Fruit fly (Drosophila melanogaster) whole organism, embryonic: ENCODE results near the gene Dhdds.

Experiments used
- ATbp ChIP-seq: fragments of 200-800 bp; sonication (Bioruptor generic); optimal IDR thresholded peaks from 2 replicates; lab custom pipeline; 2017; ENCODE audit warnings: missing biosample characterization, mild to moderate bottlenecking, missing genetic modification characterization, missing genetic modification reagents
- BtbVII ChIP-seq: fragments of 200-800 bp; sonication (Bioruptor generic); optimal IDR thresholded peaks from 3 replicates; lab custom pipeline; 2017; ENCODE audit warnings: missing biosample characterization, mild to moderate bottlenecking, missing genetic modification characterization
- CG10431 ChIP-seq: fragments of 200-800 bp; sonication (Bioruptor generic); optimal IDR thresholded peaks from 3 replicates; lab custom pipeline; 2018; ENCODE audit warnings: missing biosample characterization, mild to moderate bottlenecking, missing genetic modification characterization
- CG11723 ChIP-seq: fragments of 200-800 bp; sonication (Bioruptor generic); optimal IDR thresholded peaks from 2 replicates; lab custom pipeline; 2017; ENCODE audit warnings: missing biosample characterization, mild to moderate bottlenecking, missing genetic modification characterization
- CG12155 ChIP-seq: fragments of 200-800 bp; sonication (Bioruptor generic); optimal IDR thresholded peaks from 3 replicates; lab custom pipeline; 2016; ENCODE audit warnings: missing biosample characterization, missing genetic modification characterization
- CG15073 ChIP-seq: fragments of 200-800 bp; sonication (Bioruptor generic); optimal IDR thresholded peaks from 2 replicates; lab custom pipeline; 2016; ENCODE audit warnings: missing biosample characterization, missing genetic modification characterization
- CG15601 ChIP-seq: fragments of 200-800 bp; sonication (Bioruptor generic); optimal IDR thresholded peaks from 3 replicates; lab custom pipeline; 2019; ENCODE audit warnings: missing biosample characterization, mild to moderate bottlenecking, missing genetic modification characterization, moderate library complexity
- CG16779 ChIP-seq: fragments of 200-800 bp; sonication (Bioruptor generic); IDR thresholded peaks from 2 replicates; pipeline ENCODE4 v1.3.6; 2022; ENCODE audit warnings: missing biosample characterization, missing genetic modification characterization
- CG16813 ChIP-seq: fragments of 200-800 bp; sonication (Bioruptor generic); IDR thresholded peaks from 3 replicates; pipeline ENCODE4 v1.3.6; 2022; ENCODE audit warnings: missing biosample characterization, missing genetic modification characterization; ENCODE audit not compliant: partially characterized antibody
- CG17385 ChIP-seq: fragments of 200-800 bp; sonication (Bioruptor generic); optimal IDR thresholded peaks from 3 replicates; lab custom pipeline; 2018; ENCODE audit warnings: missing biosample characterization, mild to moderate bottlenecking, missing genetic modification characterization
- CG18619 ChIP-seq: fragments of 200-800 bp; sonication (Bioruptor generic); optimal IDR thresholded peaks from 3 replicates; lab custom pipeline; 2017; ENCODE audit warnings: missing biosample characterization, mild to moderate bottlenecking, missing genetic modification characterization
- CG18764 ChIP-seq: fragments of 200-800 bp; sonication (Bioruptor generic); optimal IDR thresholded peaks from 3 replicates; lab custom pipeline; 2016; ENCODE audit warnings: missing biosample characterization, missing genetic modification characterization
- CG30020 ChIP-seq: fragments of 200-800 bp; optimal IDR thresholded peaks from 2 replicates; lab custom pipeline; 2019; ENCODE audit warnings: missing biosample characterization, mild to moderate bottlenecking, missing genetic modification characterization, moderate library complexity
- CG30403 ChIP-seq: fragments of 200-800 bp; sonication (Bioruptor generic); optimal IDR thresholded peaks from 3 replicates; lab custom pipeline; 2016; ENCODE audit warnings: missing biosample characterization, missing genetic modification characterization
- CG3163 ChIP-seq: fragments of 200-800 bp; sonication (Bioruptor generic); optimal IDR thresholded peaks from 3 replicates; lab custom pipeline; 2016; ENCODE audit warnings: missing biosample characterization, missing genetic modification characterization
- CG3281 ChIP-seq: fragments of 200-800 bp; sonication (Bioruptor generic); optimal IDR thresholded peaks from 3 replicates; lab custom pipeline; 2017; ENCODE audit warnings: missing biosample characterization, mild to moderate bottlenecking, missing genetic modification characterization
- CG43689 ChIP-seq: fragments of 200-800 bp; sonication (Bioruptor generic); IDR thresholded peaks from 2 replicates; pipeline ENCODE4 v1.3.6; 2022; ENCODE audit warnings: missing biosample characterization, missing genetic modification characterization
- CG4707 ChIP-seq: fragments of 200-800 bp; sonication (Bioruptor generic); optimal IDR thresholded peaks from 2 replicates; lab custom pipeline; 2018; ENCODE audit warnings: missing biosample characterization, mild to moderate bottlenecking, missing genetic modification characterization, moderate library complexity
- CG6175 ChIP-seq: fragments of 200-800 bp; sonication (Bioruptor generic); IDR thresholded peaks from 3 replicates; pipeline ENCODE4 v1.3.6; 2022; ENCODE audit warnings: missing biosample characterization, missing genetic modification characterization
- CG6854 ChIP-seq: fragments of 200-800 bp; sonication (Bioruptor generic); optimal IDR thresholded peaks from 3 replicates; lab custom pipeline; 2017; ENCODE audit warnings: missing biosample characterization, mild to moderate bottlenecking, missing genetic modification characterization
- CG7372 ChIP-seq: fragments of 200-800 bp; sonication (Bioruptor generic); IDR thresholded peaks from 2 replicates; pipeline ENCODE4 v1.3.6; 2022; ENCODE audit warnings: missing biosample characterization, missing genetic modification characterization
- CG8281 ChIP-seq: fragments of 200-800 bp; sonication (Bioruptor generic); optimal IDR thresholded peaks from 2 replicates; lab custom pipeline; 2018; ENCODE audit warnings: missing biosample characterization, mild to moderate bottlenecking, missing genetic modification characterization, moderate library complexity
- Chrac-16 ChIP-seq: fragments of 200-800 bp; sonication (Bioruptor generic); optimal IDR thresholded peaks from 3 replicates; lab custom pipeline; 2016; ENCODE audit warnings: missing biosample characterization, missing genetic modification characterization
- CoRest ChIP-seq: fragments of 200-800 bp; sonication (Bioruptor generic); optimal IDR thresholded peaks from 3 replicates; lab custom pipeline; 2018; ENCODE audit warnings: missing biosample characterization, mild to moderate bottlenecking, missing genetic modification characterization, moderate library complexity
- CrebB ChIP-seq: fragments of 200-800 bp; sonication (Bioruptor generic); optimal IDR thresholded peaks from 3 replicates; lab custom pipeline; 2018; ENCODE audit warnings: missing biosample characterization, mild to moderate bottlenecking, missing genetic modification characterization
- Doc2 ChIP-seq: fragments of 200-800 bp; sonication (Bioruptor generic); IDR thresholded peaks from 2 replicates; pipeline ENCODE4 v1.3.6; 2022; ENCODE audit warnings: missing biosample characterization, missing genetic modification characterization
- HLH3B ChIP-seq: fragments of 200-800 bp; sonication (Bioruptor generic); IDR thresholded peaks from 2 replicates; pipeline ENCODE4 v1.3.6; 2022; ENCODE audit warnings: missing biosample characterization, missing genetic modification characterization
- Hand ChIP-seq: fragments of 200-800 bp; sonication (Bioruptor generic); optimal IDR thresholded peaks from 2 replicates; lab custom pipeline; 2017; ENCODE audit warnings: mild to moderate bottlenecking, missing biosample characterization, missing genetic modification reagents, missing genetic modification characterization
- HmgZ ChIP-seq: fragments of 200-800 bp; sonication (Bioruptor generic); optimal IDR thresholded peaks from 2 replicates; lab custom pipeline; 2018; ENCODE audit warnings: missing biosample characterization, mild to moderate bottlenecking, missing genetic modification characterization
- Hmx ChIP-seq: fragments of 200-800 bp; sonication (Bioruptor generic); optimal IDR thresholded peaks from 2 replicates; lab custom pipeline; 2016; ENCODE audit warnings: missing biosample characterization, missing genetic modification characterization
- Med ChIP-seq: fragments of 200-800 bp; sonication (Bioruptor generic); peaks from one replicate; lab custom pipeline; 2016; ENCODE audit warnings: missing biosample characterization, missing genetic modification characterization, mild to moderate bottlenecking, inconsistent platforms, moderate library complexity
- Mrtf ChIP-seq: fragments of 200-800 bp; sonication (Bioruptor generic); IDR thresholded peaks from 3 replicates; pipeline ENCODE4 v1.3.6; 2022; ENCODE audit warnings: missing biosample characterization, missing genetic modification characterization
- NfI ChIP-seq: fragments of 200-800 bp; sonication (Bioruptor generic); optimal IDR thresholded peaks from 3 replicates; lab custom pipeline; 2018; ENCODE audit warnings: missing biosample characterization, mild to moderate bottlenecking, missing genetic modification characterization, moderate library complexity
- Scr ChIP-seq: fragments of 200-800 bp; sonication (Bioruptor generic); IDR thresholded peaks from 2 replicates; pipeline ENCODE4 v1.3.6; 2022; ENCODE audit warnings: missing biosample characterization, missing genetic modification characterization; ENCODE audit not compliant: partially characterized antibody
- Side ChIP-seq: fragments of 200-800 bp; sonication (Bioruptor generic); optimal IDR thresholded peaks from 2 replicates; lab custom pipeline; 2016; ENCODE audit warnings: missing biosample characterization, missing genetic modification characterization
- TFAM ChIP-seq: fragments of 200-800 bp; sonication (Bioruptor generic); optimal IDR thresholded peaks from 2 replicates; lab custom pipeline; 2017; ENCODE audit warnings: missing biosample characterization, missing genetic modification characterization, inconsistent platforms
- amos ChIP-seq: fragments of 200-800 bp; sonication (Bioruptor generic); IDR thresholded peaks from 2 replicates; pipeline ENCODE4 v1.3.6; 2022; ENCODE audit warnings: missing biosample characterization, missing genetic modification characterization; ENCODE audit not compliant: partially characterized antibody
- chinmo ChIP-seq: fragments of 200-800 bp; sonication (Bioruptor generic); IDR thresholded peaks from 4 replicates; pipeline ENCODE4 v1.3.6; 2022; ENCODE audit warnings: missing biosample characterization, missing genetic modification characterization; ENCODE audit not compliant: partially characterized antibody
- dati ChIP-seq: fragments of 200-800 bp; sonication (Bioruptor generic); IDR thresholded peaks from 2 replicates; pipeline ENCODE4 v1.3.6; 2022; ENCODE audit warnings: missing biosample characterization, missing genetic modification characterization
- gfzf ChIP-seq: fragments of 200-800 bp; sonication (Bioruptor generic); optimal IDR thresholded peaks from 2 replicates; lab custom pipeline; 2016; ENCODE audit warnings: missing biosample characterization, mild to moderate bottlenecking, missing genetic modification characterization, moderate library complexity
- her ChIP-seq: fragments of 200-800 bp; sonication (Bioruptor generic); optimal IDR thresholded peaks from 2 replicates; lab custom pipeline; 2016; ENCODE audit warnings: missing biosample characterization, missing genetic modification characterization
- lbe ChIP-seq: fragments of 200-800 bp; sonication (Bioruptor generic); optimal IDR thresholded peaks from 2 replicates; lab custom pipeline; 2016; ENCODE audit warnings: missing biosample characterization, mild to moderate bottlenecking, missing genetic modification characterization
- nerfin-1 ChIP-seq: fragments of 200-800 bp; sonication (Bioruptor generic); optimal IDR thresholded peaks from 3 replicates; lab custom pipeline; 2019; ENCODE audit warnings: missing biosample characterization, mild to moderate bottlenecking, missing genetic modification characterization, moderate library complexity
- pfk ChIP-seq: fragments of 200-800 bp; sonication (Bioruptor generic); optimal IDR thresholded peaks from 2 replicates; lab custom pipeline; 2018; ENCODE audit warnings: missing biosample characterization, mild to moderate bottlenecking, missing genetic modification characterization, moderate library complexity
- pzg ChIP-seq: fragments of 200-800 bp; sonication (Bioruptor generic); optimal IDR thresholded peaks from 3 replicates; lab custom pipeline; 2018; ENCODE audit warnings: missing biosample characterization, mild to moderate bottlenecking, missing genetic modification characterization, moderate library complexity
- repo ChIP-seq: fragments of 200-800 bp; sonication (Bioruptor generic); optimal IDR thresholded peaks from 2 replicates; lab custom pipeline; 2016; ENCODE audit warnings: missing biosample characterization, missing genetic modification characterization
- rib ChIP-seq: fragments of 200-800 bp; sonication (Bioruptor generic); IDR thresholded peaks from 2 replicates; pipeline ENCODE4 v1.3.6; 2022; ENCODE audit warnings: missing biosample characterization, missing genetic modification characterization
- run ChIP-seq: fragments of 200-800 bp; sonication (Bioruptor generic); optimal IDR thresholded peaks from 3 replicates; lab custom pipeline; 2018; ENCODE audit warnings: missing biosample characterization, mild to moderate bottlenecking, missing genetic modification characterization
- sob ChIP-seq: fragments of 200-800 bp; sonication (Bioruptor generic); IDR thresholded peaks from 2 replicates; pipeline ENCODE4 v1.3.6; 2022; ENCODE audit warnings: missing biosample characterization, missing genetic modification characterization
- sqz ChIP-seq: fragments of 200-800 bp; sonication (Bioruptor generic); optimal IDR thresholded peaks from 3 replicates; lab custom pipeline; 2018; ENCODE audit warnings: missing biosample characterization, mild to moderate bottlenecking, missing genetic modification characterization

The Dhdds gene

dm6 chrX:7970396-7970795, 37.2 kb upstream of the Dhdds start (continued):
- TF ChIP-seq CG10431 (GFP tag; lab: Kevin White, UChicago): no peak
- TF ChIP-seq chinmo (GFP tag; lab: Robert Waterston, UW): 0 out of 4 replicates have a peak, but pooled peaks have one; percentile 15
- peak; percentile 47 for TF ChIP-seq CG17385 (GFP tag; lab: Kevin White, UChicago)
- TF ChIP-seq NfI (GFP tag; lab: Kevin White, UChicago): peak; percentile 45
- no peak for TF ChIP-seq CG3163
- TF ChIP-seq sqz: peak; percentile 0
- no peak for TF ChIP-seq pfk (GFP tag; lab: Kevin White, UChicago)
- TF ChIP-seq CG16779 (GFP tag; lab: Robert Waterston, UW): no peak
- no peak for TF ChIP-seq her (GFP tag; lab: Kevin White, UChicago)
- TF ChIP-seq gfzf (GFP tag; lab: Kevin White, UChicago): no peak
- TF ChIP-seq lbe (GFP tag; lab: Kevin White, UChicago): peak; percentile 0
- TF ChIP-seq CG7372: 0 out of 2 replicates have a peak, but pooled peaks have one; percentile 9
- TF ChIP-seq CG6175 (GFP tag; lab: Robert Waterston, UW): 0 out of 3 replicates have a peak, but pooled peaks have one; percentile 26
- TF ChIP-seq HmgZ (tag; lab: Kevin White, UChicago): peak; percentile 30
- no peak; the same call in 1 of the 2 replicates for TF ChIP-seq sob (GFP tag; lab: Robert Waterston, UW)
- TF ChIP-seq TFAM (GFP tag; lab: Kevin White, UChicago): no peak
- peak; percentile 8 for TF ChIP-seq CG12155 (GFP tag; lab: Kevin White, UChicago)
- TF ChIP-seq nerfin-1 (tag; lab: Kevin White, UChicago): peak; percentile 23
- TF ChIP-seq Side: no peak
- no peak for TF ChIP-seq CG30020
- no peak for TF ChIP-seq CG8281
- TF ChIP-seq CG6854 (GFP tag; lab: Kevin White, UChicago): peak; percentile 17
- peak; percentile 26; the same call in 1 of the 2 replicates for TF ChIP-seq HLH3B (GFP tag; lab: Robert Waterston, UW)
- no peak for TF ChIP-seq Doc2 (GFP tag; lab: Robert Waterston, UW)
- peak; percentile 32 for TF ChIP-seq Hand (GFP tag; lab: Kevin White, UChicago)
- TF ChIP-seq run (tag; lab: Kevin White, UChicago): no peak
- TF ChIP-seq repo (GFP tag; lab: Kevin White, UChicago): no peak
- no peak for TF ChIP-seq pzg (GFP tag; lab: Kevin White, UChicago)
- no peak for TF ChIP-seq CG43689 (GFP tag; lab: Robert Waterston, UW)
- no peak for TF ChIP-seq Hmx (GFP tag; lab: Kevin White, UChicago)
- TF ChIP-seq CG18764 (GFP tag; lab: Kevin White, UChicago): no peak
- no peak for TF ChIP-seq CG4707
- TF ChIP-seq CoRest: peak; percentile 56
- TF ChIP-seq CrebB: no peak
- TF ChIP-seq CG15073 (GFP tag; lab: Kevin White, UChicago): no peak
- TF ChIP-seq Chrac-16 (GFP tag; lab: Kevin White, UChicago): no peak
- peak; percentile 20 for TF ChIP-seq ATbp (GFP tag; lab: Kevin White, UChicago)
- no peak for TF ChIP-seq dati (GFP tag; lab: Robert Waterston, UW)
- peak; percentile 56 for TF ChIP-seq CG16813 (GFP tag; lab: Robert Waterston, UW)
- peak; percentile 49 for TF ChIP-seq CG30403 (GFP tag; lab: Kevin White, UChicago)
- TF ChIP-seq CG11723 (GFP tag; lab: Kevin White, UChicago): no peak
- TF ChIP-seq CG15601 (tag; lab: Kevin White, UChicago): peak; percentile 23
- TF ChIP-seq CG3281 (GFP tag; lab: Kevin White, UChicago): peak; percentile 43
- no peak for TF ChIP-seq rib (GFP tag; lab: Robert Waterston, UW)
- TF ChIP-seq amos: peak; percentile 41
- peak; percentile 65 for TF ChIP-seq Scr (GFP tag; lab: Robert Waterston, UW)
- peak; percentile 44 for TF ChIP-seq CG18619 (GFP tag; lab: Kevin White, UChicago)
- no peak for TF ChIP-seq Mrtf (GFP tag; lab: Robert Waterston, UW)
- TF ChIP-seq BtbVII (GFP tag; lab: Kevin White, UChicago): peak; percentile 38
- peak; percentile 88 for TF ChIP-seq Med (GFP tag; lab: Kevin White, UChicago)
